Fruit fly (Drosophila melanogaster) whole organism, prepupa: ENCODE results near the gene Pdzd8.

Experiments
- Blimp-1 ChIP-seq: fragments of 200-800 bp; sonication (Bioruptor generic); optimal IDR thresholded peaks from 3 replicates; lab custom pipeline; 2017; ENCODE audit warnings: missing biosample characterization, missing genetic modification characterization, mild to moderate bottlenecking, moderate library complexity, missing genetic modification reagents
- CG10631 ChIP-seq: fragments of 200-800 bp; sonication (Bioruptor generic); optimal IDR thresholded peaks from 2 replicates; lab custom pipeline; 2016; ENCODE audit warnings: missing biosample characterization, missing genetic modification characterization
- CG11902 ChIP-seq: fragments of 200-800 bp; sonication (Bioruptor generic); optimal IDR thresholded peaks from 3 replicates; lab custom pipeline; 2016; ENCODE audit warnings: missing biosample characterization, missing genetic modification characterization
- CG15336 ChIP-seq: fragments of 200-800 bp; sonication (Bioruptor generic); IDR thresholded peaks from 2 replicates; pipeline ENCODE4 v1.3.6; 2022; ENCODE audit warnings: missing biosample characterization, missing genetic modification characterization
- CG1621 ChIP-seq: fragments of 200-800 bp; sonication (Bioruptor generic); optimal IDR thresholded peaks from 3 replicates; lab custom pipeline; 2018; ENCODE audit warnings: missing biosample characterization, mild to moderate bottlenecking, missing genetic modification characterization
- CG16779 ChIP-seq: fragments of 200-800 bp; sonication (Bioruptor generic); optimal IDR thresholded peaks from 3 replicates; lab custom pipeline; 2017; ENCODE audit warnings: missing biosample characterization, mild to moderate bottlenecking, missing genetic modification characterization
- CG31627 ChIP-seq: fragments of 200-800 bp; sonication (Bioruptor generic); optimal IDR thresholded peaks from 3 replicates; lab custom pipeline; 2016; ENCODE audit warnings: missing biosample characterization, missing genetic modification characterization
- CG32006 ChIP-seq: fragments of 200-800 bp; sonication (Bioruptor generic); optimal IDR thresholded peaks from 3 replicates; lab custom pipeline; 2017; ENCODE audit warnings: missing biosample characterization, mild to moderate bottlenecking, missing genetic modification characterization
- CG34406 ChIP-seq: fragments of 200-800 bp; sonication (Bioruptor generic); optimal IDR thresholded peaks from 3 replicates; lab custom pipeline; 2016; ENCODE audit warnings: missing biosample characterization, missing genetic modification characterization
- CG3919 ChIP-seq: fragments of 200-800 bp; sonication (Bioruptor generic); optimal IDR thresholded peaks from 3 replicates; lab custom pipeline; 2016; ENCODE audit warnings: missing biosample characterization, missing genetic modification characterization
- CG6163 ChIP-seq: fragments of 200-800 bp; sonication (Bioruptor generic); IDR thresholded peaks from 3 replicates; pipeline ENCODE4 v1.3.6; 2022; ENCODE audit warnings: missing biosample characterization, missing genetic modification characterization
- CG6276 ChIP-seq: fragments of 200-800 bp; sonication (Bioruptor generic); optimal IDR thresholded peaks from 2 replicates; lab custom pipeline; 2017; ENCODE audit warnings: missing biosample characterization, mild to moderate bottlenecking, missing genetic modification characterization
- CG6792 ChIP-seq: fragments of 200-800 bp; sonication (Bioruptor generic); optimal IDR thresholded peaks from 3 replicates; lab custom pipeline; 2016; ENCODE audit warnings: missing biosample characterization, missing genetic modification characterization
- CG6808 ChIP-seq: fragments of 200-800 bp; sonication (Bioruptor generic); optimal IDR thresholded peaks from 3 replicates; lab custom pipeline; 2017; ENCODE audit warnings: missing biosample characterization, missing genetic modification characterization, mild to moderate bottlenecking, moderate library complexity, missing genetic modification reagents
- CG6854 ChIP-seq: fragments of 200-800 bp; sonication (Bioruptor generic); optimal IDR thresholded peaks from 2 replicates; lab custom pipeline; 2017; ENCODE audit warnings: missing biosample characterization, mild to moderate bottlenecking, missing genetic modification characterization
- CG7368 ChIP-seq: fragments of 200-800 bp; sonication (Bioruptor generic); optimal IDR thresholded peaks from 3 replicates; lab custom pipeline; 2016; ENCODE audit warnings: missing biosample characterization, missing genetic modification characterization
- CG8319 ChIP-seq: fragments of 200-800 bp; sonication (Bioruptor generic); optimal IDR thresholded peaks from 3 replicates; lab custom pipeline; 2016; ENCODE audit warnings: missing biosample characterization, missing genetic modification characterization
- CG8632 ChIP-seq: fragments of 200-800 bp; sonication (Bioruptor generic); optimal IDR thresholded peaks from 3 replicates; lab custom pipeline; 2016; ENCODE audit warnings: missing biosample characterization, missing genetic modification characterization
- CG9139 ChIP-seq: fragments of 200-800 bp; sonication (Bioruptor generic); optimal IDR thresholded peaks from 3 replicates; lab custom pipeline; 2017; ENCODE audit warnings: missing biosample characterization, mild to moderate bottlenecking, missing genetic modification characterization
- Eip78C ChIP-seq: fragments of 200-800 bp; sonication (Bioruptor generic); peaks from one replicate; lab custom pipeline; 2016; ENCODE audit warnings: missing biosample characterization, missing genetic modification characterization
- Ets96B ChIP-seq: fragments of 200-800 bp; optimal IDR thresholded peaks from 2 replicates; lab custom pipeline; 2019; ENCODE audit warnings: missing biosample characterization, mild to moderate bottlenecking, missing genetic modification characterization, moderate library complexity
- Hr39 ChIP-seq: fragments of 200-800 bp; sonication (Bioruptor generic); optimal IDR thresholded peaks from 2 replicates; lab custom pipeline; 2016; ENCODE audit warnings: missing biosample characterization, missing genetic modification characterization
- Hr4 ChIP-seq: fragments of 200-800 bp; sonication (Bioruptor generic); optimal IDR thresholded peaks from 3 replicates; lab custom pipeline; 2016; ENCODE audit warnings: missing biosample characterization, missing genetic modification characterization
- Lpt ChIP-seq: fragments of 200-800 bp; sonication (Bioruptor generic); optimal IDR thresholded peaks from 3 replicates; lab custom pipeline; 2016; ENCODE audit warnings: missing biosample characterization, missing genetic modification characterization
- Smox ChIP-seq: fragments of 200-800 bp; sonication (Bioruptor generic); optimal IDR thresholded peaks from 3 replicates; lab custom pipeline; 2016; ENCODE audit warnings: missing biosample characterization, missing genetic modification characterization
- Sox102F ChIP-seq: fragments of 200-800 bp; sonication (Bioruptor generic); optimal IDR thresholded peaks from 2 replicates; lab custom pipeline; 2016; ENCODE audit warnings: missing biosample characterization, mild to moderate bottlenecking, missing genetic modification characterization
- Sox15 ChIP-seq: fragments of 200-800 bp; sonication (Bioruptor generic); optimal IDR thresholded peaks from 3 replicates; lab custom pipeline; 2016; ENCODE audit warnings: missing biosample characterization, missing genetic modification characterization
- achi ChIP-seq: fragments of 200-800 bp; sonication (Bioruptor generic); optimal IDR thresholded peaks from 3 replicates; lab custom pipeline; 2016; ENCODE audit warnings: missing biosample characterization, missing genetic modification characterization
- acj6 ChIP-seq: fragments of 200-800 bp; sonication (Bioruptor generic); optimal IDR thresholded peaks from 3 replicates; lab custom pipeline; 2016; ENCODE audit warnings: missing biosample characterization, missing genetic modification characterization
- cyc ChIP-seq: fragments of 200-800 bp; sonication (Bioruptor generic); optimal IDR thresholded peaks from 3 replicates; lab custom pipeline; 2016; ENCODE audit warnings: missing biosample characterization, missing genetic modification characterization
- eg ChIP-seq: fragments of 200-800 bp; sonication (Bioruptor generic); IDR thresholded peaks from 3 replicates; pipeline ENCODE4 v1.3.6; 2022; ENCODE audit warnings: missing biosample characterization, missing genetic modification characterization
- esn ChIP-seq: fragments of 200-800 bp; sonication (Bioruptor generic); optimal IDR thresholded peaks from 2 replicates; lab custom pipeline; 2016; ENCODE audit warnings: missing biosample characterization, mild to moderate bottlenecking, missing genetic modification characterization, moderate library complexity
- fd59A ChIP-seq: fragments of 200-800 bp; sonication (Bioruptor generic); optimal IDR thresholded peaks from 2 replicates; lab custom pipeline; 2017; ENCODE audit warnings: missing biosample characterization, mild to moderate bottlenecking, missing genetic modification characterization, missing genetic modification reagents
- fd85E ChIP-seq: fragments of 200-800 bp; sonication (Bioruptor generic); optimal IDR thresholded peaks from 3 replicates; lab custom pipeline; 2016; ENCODE audit warnings: missing biosample characterization, missing genetic modification characterization
- fkh ChIP-seq: fragments of 200-800 bp; sonication (Bioruptor generic); optimal IDR thresholded peaks from 3 replicates; lab custom pipeline; 2017; ENCODE audit warnings: missing biosample characterization, mild to moderate bottlenecking, missing genetic modification characterization, moderate library complexity
- net ChIP-seq: fragments of 200-800 bp; sonication (Bioruptor generic); optimal IDR thresholded peaks from 3 replicates; lab custom pipeline; 2016; ENCODE audit warnings: missing biosample characterization, missing genetic modification characterization
- pdm3 ChIP-seq: fragments of 200-800 bp; sonication (Bioruptor generic); optimal IDR thresholded peaks from 3 replicates; lab custom pipeline; 2016; ENCODE audit warnings: missing biosample characterization, missing genetic modification characterization
- salr ChIP-seq, 2 experiments: fragments of 200-800 bp; sonication (Bioruptor generic); optimal IDR thresholded peaks; 3 replicates each; lab custom pipeline; 2016 to 2018; ENCODE audit warnings: missing biosample characterization in 2 of 2, missing genetic modification characterization in 2 of 2, mild to moderate bottlenecking in 1 of 2
- spab ChIP-seq: fragments of 200-800 bp; sonication (Bioruptor generic); optimal IDR thresholded peaks from 2 replicates; lab custom pipeline; 2017; ENCODE audit warnings: missing biosample characterization, mild to moderate bottlenecking, missing genetic modification characterization, missing genetic modification reagents
- ss ChIP-seq, 2 experiments: fragments of 200-800 bp; sonication (Bioruptor generic); optimal IDR thresholded peaks; 2 replicates in 1 of 2; 3 replicates in 1 of 2; lab custom pipeline; 2017 to 2018; ENCODE audit warnings: mild to moderate bottlenecking in 2 of 2, missing biosample characterization in 2 of 2, missing genetic modification characterization in 2 of 2, moderate library complexity in 1 of 2
- vri ChIP-seq: fragments of 200-800 bp; sonication (Bioruptor generic); optimal IDR thresholded peaks from 3 replicates; lab custom pipeline; 2016; ENCODE audit warnings: missing biosample characterization, mild to moderate bottlenecking, missing genetic modification characterization

The Pdzd8 gene

dm6 chrX:11920959-11921358, 9.7 kb downstream of the Pdzd8 start (continued):
- peak; percentile 75 for TF ChIP-seq Hr39 (GFP tag; lab: Kevin White, UChicago)
- peak; percentile 97 for TF ChIP-seq Eip78C (GFP tag; lab: Kevin White, UChicago)
- TF ChIP-seq CG32006 (GFP tag; lab: Kevin White, UChicago) = peak; percentile 92
- TF ChIP-seq CG3919 (GFP tag; lab: Kevin White, UChicago) = peak; percentile 79
- TF ChIP-seq CG11902 (GFP tag; lab: Kevin White, UChicago) = peak; percentile 30
- peak; percentile 78 for TF ChIP-seq CG10631 (GFP tag; lab: Kevin White, UChicago)
- TF ChIP-seq eg (GFP tag; lab: Robert Waterston, UW) = peak; percentile 84
- peak; percentile 36 for TF ChIP-seq CG1621
- peak; percentile 53 for TF ChIP-seq CG7368 (GFP tag; lab: Kevin White, UChicago)
- peak; percentile 43 for TF ChIP-seq Sox15 (GFP tag; lab: Kevin White, UChicago)
- peak; percentile 71 for TF ChIP-seq CG34406 (GFP tag; lab: Kevin White, UChicago)
- TF ChIP-seq achi (GFP tag; lab: Kevin White, UChicago) = peak; percentile 80
- peak; percentile 83 for TF ChIP-seq Hr4
- peak; percentile 81 for TF ChIP-seq Lpt (GFP tag; lab: Kevin White, UChicago)
- peak; percentile 77 for TF ChIP-seq net (GFP tag; lab: Kevin White, UChicago)
- peak; percentile 81 for TF ChIP-seq CG6163 (GFP tag; lab: Robert Waterston, UW)
- peak; percentile 79 for TF ChIP-seq CG16779 (tag; lab: Kevin White, UChicago)
- TF ChIP-seq spab (GFP tag; lab: Kevin White, UChicago) = peak; percentile 30
- TF ChIP-seq salr (GFP tag; optimal IDR thresholded peaks at IDR 0.05; lab: Kevin White, UChicago) = peak in 1 of 2 experiments; percentile 69
- TF ChIP-seq Sox102F (GFP tag; lab: Kevin White, UChicago) = peak; percentile 73
- peak; percentile 77 for TF ChIP-seq CG6792 (GFP tag; lab: Kevin White, UChicago)
- TF ChIP-seq CG31627 (GFP tag; lab: Kevin White, UChicago) = peak; percentile 79
- TF ChIP-seq, all 60 proteins: peak for 56

dm6 chrX:11917056-11917633, 13.5 kb downstream of the Pdzd8 start, which contains the start of gene pot:
Gene pot (minus strand): TSS chrX:11917260.
- TF ChIP-seq fkh (GFP tag; lab: Kevin White, UChicago) = peak; percentile 15
- TF ChIP-seq eg (GFP tag; lab: Robert Waterston, UW) = peak; percentile 49; the same call in 1 of the 3 replicates
- peak; percentile 27 for TF ChIP-seq CG6276 (GFP tag; lab: Kevin White, UChicago)
- TF ChIP-seq CG32006 (GFP tag; lab: Kevin White, UChicago) = peak; percentile 6
- TF ChIP-seq CG6808 (GFP tag; lab: Kevin White, UChicago) = peak; percentile 23
- TF ChIP-seq CG9139 (GFP tag; lab: Kevin White, UChicago) = peak; percentile 5
- TF ChIP-seq CG6163 (GFP tag; lab: Robert Waterston, UW) = 0 out of 3 replicates have a peak, but pooled peaks have one; percentile 12
- TF ChIP-seq cyc (GFP tag; lab: Kevin White, UChicago) = no peak
- TF ChIP-seq CG15336 (GFP tag; lab: Robert Waterston, UW) = 0 out of 2 replicates have a peak, but pooled peaks have one; percentile 20
- TF ChIP-seq CG11902 (GFP tag; lab: Kevin White, UChicago) = no peak
- peak; percentile 22 for TF ChIP-seq CG6854 (GFP tag; lab: Kevin White, UChicago)
- peak; percentile 50 for TF ChIP-seq Eip78C (GFP tag; lab: Kevin White, UChicago)
- TF ChIP-seq CG8632 (GFP tag; lab: Kevin White, UChicago) = no peak
- TF ChIP-seq Sox102F (GFP tag; lab: Kevin White, UChicago) = peak; percentile 13
- TF ChIP-seq Lpt (GFP tag; lab: Kevin White, UChicago) = peak; percentile 15

dm6 chrX:11915154-11915593, 15.5 kb downstream of the Pdzd8 start:
- TF ChIP-seq CG32006 (GFP tag; lab: Kevin White, UChicago) (peak; percentile 96), Ets96B (tag; lab: Kevin White, UChicago) (peak; percentile 89), Blimp-1 (peak; percentile 79), CG7368 (GFP tag; lab: Kevin White, UChicago) (peak; percentile 61), achi (GFP tag; lab: Kevin White, UChicago) (peak; percentile 86), fkh (GFP tag; lab: Kevin White, UChicago) (peak; percentile 53), CG15336 (GFP tag; lab: Robert Waterston, UW) (peak; percentile 93), ss (GFP tag; optimal IDR thresholded peaks at IDR 0.05; lab: Kevin White, UChicago) (peak; percentile 93), esn (GFP tag; lab: Kevin White, UChicago) (peak; percentile 84), acj6 (GFP tag; lab: Kevin White, UChicago) (peak; percentile 82), pdm3 (GFP tag; lab: Kevin White, UChicago) (peak; percentile 68), fd59A (peak; percentile 83), Lpt (GFP tag; lab: Kevin White, UChicago) (peak; percentile 74), Smox (GFP tag; lab: Kevin White, UChicago) (peak; percentile 75), net (GFP tag; lab: Kevin White, UChicago) (peak; percentile 80), CG6792 (GFP tag; lab: Kevin White, UChicago) (peak; percentile 82), vri (GFP tag; lab: Kevin White, UChicago) (peak; percentile 47), Sox102F (GFP tag; lab: Kevin White, UChicago) (peak; percentile 68), CG1621 (peak; percentile 81), CG10631 (GFP tag; lab: Kevin White, UChicago) (peak; percentile 86), fd85E (GFP tag; lab: Kevin White, UChicago) (peak; percentile 56), CG34406 (GFP tag; lab: Kevin White, UChicago) (peak; percentile 88), CG8319 (GFP tag; lab: Kevin White, UChicago) (peak; percentile 57), CG16779 (tag; lab: Kevin White, UChicago) (peak; percentile 78), CG9139 (GFP tag; lab: Kevin White, UChicago) (peak; percentile 73), CG6163 (GFP tag; lab: Robert Waterston, UW) (peak; percentile 80)
